Worm (Caenorhabditis elegans) whole organism, young adult: ENCODE results near the gene srw-86.

Source experiments
- B0261.1 ChIP-seq: sonication (generic microtip); optimal IDR thresholded peaks from 2 replicates; lab custom pipeline; 2016; ENCODE audit warnings: mild to moderate bottlenecking, missing genetic modification characterization, moderate library complexity, missing compliant biosample characterization
- B0336.3 ChIP-seq: fragments of 200-800 bp; sonication (Bioruptor generic); IDR thresholded peaks from 2 replicates; pipeline ENCODE4 v1.3.6; 2022; ENCODE audit warnings: missing genetic modification characterization, missing compliant biosample characterization
- D2030.7 ChIP-seq: fragments of 200-800 bp; sonication (Bioruptor generic); IDR thresholded peaks from 2 replicates; pipeline ENCODE4 v1.3.6; 2022; ENCODE audit warnings: missing genetic modification reagents, missing genetic modification characterization, missing compliant biosample characterization
- Y56A3A.18 ChIP-seq: fragments of 200-800 bp; sonication (Bioruptor generic); IDR thresholded peaks from 2 replicates; pipeline ENCODE4 v1.3.6; 2022; ENCODE audit warnings: missing genetic modification reagents, missing genetic modification characterization, missing compliant biosample characterization
- Y95B8A.8 ChIP-seq: fragments of 200-800 bp; sonication (Bioruptor generic); IDR thresholded peaks from 2 replicates; pipeline ENCODE4 v1.3.6; 2022; ENCODE audit warnings: missing genetic modification reagents, missing genetic modification characterization, missing compliant biosample characterization
- ama-1 ChIP-seq, 3 experiments: fragments of 150-350 bp in 1 of 3; sonication (generic microtip) in 2 of 3; optimal IDR thresholded peaks; 2 replicates each; lab custom pipeline; 2014 to 2018; ENCODE audit warnings: missing biosample characterization in 2 of 3, missing genetic modification characterization in 2 of 3, missing genetic modification reagents in 2 of 3
- cebp-1 ChIP-seq, 2 experiments: fragments of 200-800 bp in 1 of 2; sonication (Bioruptor generic) in 1 of 2; sonication (generic microtip) in 1 of 2; IDR thresholded peaks in 1 of 2; optimal IDR thresholded peaks in 1 of 2; 2 replicates each; pipeline versions ENCODE4 v1.3.6 to Lab custom; 2017 to 2022; ENCODE audit warnings: missing compliant biosample characterization in 2 of 2, missing genetic modification characterization in 2 of 2, mild to moderate bottlenecking in 1 of 2, missing genetic modification reagents in 1 of 2, moderate library complexity in 1 of 2
- ceh-58 ChIP-seq: fragments of 200-800 bp; sonication (Bioruptor generic); IDR thresholded peaks from 2 replicates; pipeline ENCODE4 v1.3.6; 2022; ENCODE audit warnings: missing genetic modification characterization, missing compliant biosample characterization
- egl-18 ChIP-seq: fragments of 200-800 bp; sonication (Bioruptor generic); IDR thresholded peaks from 2 replicates; pipeline ENCODE4 v1.3.6; 2022; ENCODE audit warnings: missing genetic modification reagents, missing genetic modification characterization, missing compliant biosample characterization
- hmg-1.2 ChIP-seq: fragments of 200-800 bp; sonication (Bioruptor generic); IDR thresholded peaks from 2 replicates; pipeline ENCODE4 v1.3.6; 2022; ENCODE audit warnings: missing genetic modification reagents, missing genetic modification characterization, missing compliant biosample characterization
- lsl-1 ChIP-seq: fragments of 200-800 bp; sonication (Bioruptor generic); optimal IDR thresholded peaks from 2 replicates; lab custom pipeline; 2018; ENCODE audit warnings: mild to moderate bottlenecking, missing genetic modification characterization, moderate library complexity, missing compliant biosample characterization
- lsy-27 ChIP-seq: sonication (generic microtip); optimal IDR thresholded peaks from 2 replicates; lab custom pipeline; 2017; ENCODE audit warnings: missing genetic modification characterization, mild to moderate bottlenecking, missing compliant biosample characterization, antibody characterized with exemption, missing genotype, borderline replicate concordance; ENCODE audit not compliant: insufficient read depth
- madf-10 ChIP-seq: sonication (generic microtip); optimal IDR thresholded peaks from 2 replicates; lab custom pipeline; 2016; ENCODE audit warnings: mild to moderate bottlenecking, missing genetic modification characterization, missing compliant biosample characterization
- madf-6 ChIP-seq: fragments of 200-800 bp; sonication (Bioruptor generic); IDR thresholded peaks from 2 replicates; pipeline ENCODE4 v1.3.6; 2022; ENCODE audit warnings: missing genetic modification reagents, missing genetic modification characterization, missing compliant biosample characterization
- nfyb-1 ChIP-seq: fragments of 200-800 bp; sonication (Bioruptor generic); IDR thresholded peaks from 2 replicates; pipeline ENCODE4 v1.3.6; 2022; ENCODE audit warnings: missing genetic modification reagents, missing genetic modification characterization, missing compliant biosample characterization
- nhr-27 ChIP-seq: fragments of 200-800 bp; sonication (Bioruptor generic); optimal IDR thresholded peaks from 2 replicates; lab custom pipeline; 2018; ENCODE audit warnings: mild to moderate bottlenecking, missing genetic modification characterization, moderate library complexity, missing compliant biosample characterization
- repo-1 ChIP-seq: sonication (generic microtip); optimal IDR thresholded peaks from 2 replicates; lab custom pipeline; 2017; ENCODE audit warnings: mild to moderate bottlenecking, missing genetic modification characterization, missing compliant biosample characterization
- rpc-1 ChIP-seq, 2 experiments: fragments of 150-350 bp in 1 of 2; sonication (generic microtip) in 1 of 2; optimal IDR thresholded peaks; 2 replicates each; lab custom pipeline; 2014 to 2018; ENCODE audit warnings: missing biosample characterization in 1 of 2, missing genetic modification characterization in 1 of 2, missing genetic modification reagents in 1 of 2, missing genotype in 1 of 2
- sea-2 ChIP-seq: fragments of 200-800 bp; sonication (Bioruptor generic); IDR thresholded peaks from 2 replicates; pipeline ENCODE4 v1.3.6; 2022; ENCODE audit warnings: missing genetic modification characterization, missing compliant biosample characterization
- snpc-1.1 ChIP-seq: sonication (generic microtip); optimal IDR thresholded peaks from 2 replicates; lab custom pipeline; 2017; ENCODE audit warnings: missing genetic modification characterization, mild to moderate bottlenecking, missing compliant biosample characterization, antibody characterized with exemption, moderate library complexity, missing genotype, missing genetic modification reagents; ENCODE audit not compliant: insufficient read depth
- tbp1 ChIP-seq: fragments of 200-800 bp; sonication (Bioruptor generic); optimal IDR thresholded peaks from 2 replicates; lab custom pipeline; 2018; ENCODE audit warnings: mild to moderate bottlenecking, missing genetic modification characterization, missing compliant biosample characterization
- unc-130 ChIP-seq: sonication (generic microtip); optimal IDR thresholded peaks from 2 replicates; lab custom pipeline; 2016; ENCODE audit warnings: missing genetic modification reagents, missing genetic modification characterization, missing compliant biosample characterization
- ztf-18 ChIP-seq: sonication (generic microtip); optimal IDR thresholded peaks from 2 replicates; lab custom pipeline; 2016; ENCODE audit warnings: missing genotype, mild to moderate bottlenecking, missing genetic modification characterization, missing compliant biosample characterization

srw-86 gene

ce11 chrV:19401429-19401828, 910 bp upstream of the srw-86 start:
- TF ChIP-seq rpc-1 (optimal IDR thresholded peaks at IDR 0.05; lab: Kevin White, UChicago), result no peak
- TF ChIP-seq rpc-1 (tag; optimal IDR thresholded peaks at IDR 0.05; lab: Kevin White, UChicago), result no peak
- peak; percentile 40; the same call in 1 of the 2 replicates for TF ChIP-seq cebp-1 (GFP tag; IDR thresholded peaks at IDR 0.05; lab: Robert Waterston, UW)
- peak; percentile 49 for TF ChIP-seq cebp-1 (tag; optimal IDR thresholded peaks at IDR 0.05; lab: Kevin White, UChicago)
- 0 out of 2 replicates have a peak, but pooled peaks have one; percentile 8 for TF ChIP-seq nfyb-1 (GFP tag; lab: Robert Waterston, UW)
- TF ChIP-seq, all 124 proteins: peak for 2

- peak; percentile 50; the same call in 1 of the 2 replicates for TF ChIP-seq cebp-1 (GFP tag; IDR thresholded peaks at IDR 0.05; lab: Robert Waterston, UW)
- peak; percentile 42 for TF ChIP-seq cebp-1 (tag; optimal IDR thresholded peaks at IDR 0.05; lab: Kevin White, UChicago)
These were observed 1.2 kb downstream of the srw-86 start for ce11 chrV:19399282-19399681.

DNA sequence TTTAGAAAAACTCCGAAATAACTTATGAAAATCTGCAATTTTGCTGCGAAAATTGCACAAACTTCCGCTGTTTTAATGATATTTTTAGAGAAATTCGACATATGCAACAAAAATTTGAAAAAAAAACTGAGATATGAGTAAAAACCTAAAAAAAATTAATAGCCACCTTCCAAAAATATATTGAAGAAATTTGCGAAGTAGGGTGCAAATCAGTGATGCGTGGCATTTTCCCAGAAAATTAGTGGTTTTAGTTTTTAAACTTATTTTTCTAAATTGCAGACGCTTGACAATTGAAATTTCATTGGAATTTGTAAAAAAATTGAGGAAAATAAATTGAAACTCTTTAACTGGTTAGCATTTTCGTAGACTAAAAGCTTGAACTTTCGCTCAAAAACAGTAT, 1.6 kb downstream of the srw-86 start, which contains the start of gene C25F9.13:
Gene C25F9.13 (minus strand): TSS at position 101 of the 400 bp plus-strand sequence.
- TF ChIP-seq ama-1 (optimal IDR thresholded peaks at IDR 0.05; lab: Kevin White, UChicago) (no peak), ama-1 (GFP tag; optimal IDR thresholded peaks at IDR 0.05; lab: Kevin White, UChicago) (no peak), Y95B8A.8 (GFP tag; lab: Robert Waterston, UW) (no peak), madf-6 (GFP tag; lab: Robert Waterston, UW) (no peak), nhr-27 (tag; lab: Kevin White, UChicago) (no peak), ceh-58 (GFP tag; lab: Robert Waterston, UW) (no peak), unc-130 (no peak), egl-18 (GFP tag; lab: Robert Waterston, UW) (no peak), Y56A3A.18 (GFP tag; lab: Robert Waterston, UW) (no peak), snpc-1.1 (tag; lab: Kevin White, UChicago) (no peak)

DNA sequence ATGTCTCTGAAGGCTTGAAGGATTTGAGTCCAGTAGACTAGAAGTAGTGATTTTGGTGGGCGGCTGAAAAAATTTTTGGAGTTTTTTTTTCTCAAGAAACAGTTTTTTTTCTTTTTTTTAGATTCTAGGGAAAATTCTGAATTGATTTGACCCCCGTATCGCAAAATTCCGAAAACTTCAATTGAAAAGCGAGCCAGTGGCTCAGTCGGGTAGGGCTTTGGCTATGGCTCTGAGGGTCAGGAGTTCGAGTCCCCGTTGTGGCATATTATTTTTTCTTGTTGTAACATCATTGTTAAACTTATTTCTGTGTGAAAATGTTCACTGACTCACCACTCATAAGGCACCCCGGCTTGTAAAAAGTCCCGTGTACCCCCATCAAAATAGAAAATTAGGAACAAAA, 2.1 kb downstream of the srw-86 start:
- no peak for TF ChIP-seq B0336.3
- TF ChIP-seq tbp1 (GFP tag; lab: Kevin White, UChicago), result peak; percentile 64
- TF ChIP-seq rpc-1 (optimal IDR thresholded peaks at IDR 0.05; lab: Kevin White, UChicago), result peak; percentile 8
- TF ChIP-seq rpc-1 (tag; optimal IDR thresholded peaks at IDR 0.05; lab: Kevin White, UChicago), result peak; percentile 56
- no peak for TF ChIP-seq madf-10

DNA sequence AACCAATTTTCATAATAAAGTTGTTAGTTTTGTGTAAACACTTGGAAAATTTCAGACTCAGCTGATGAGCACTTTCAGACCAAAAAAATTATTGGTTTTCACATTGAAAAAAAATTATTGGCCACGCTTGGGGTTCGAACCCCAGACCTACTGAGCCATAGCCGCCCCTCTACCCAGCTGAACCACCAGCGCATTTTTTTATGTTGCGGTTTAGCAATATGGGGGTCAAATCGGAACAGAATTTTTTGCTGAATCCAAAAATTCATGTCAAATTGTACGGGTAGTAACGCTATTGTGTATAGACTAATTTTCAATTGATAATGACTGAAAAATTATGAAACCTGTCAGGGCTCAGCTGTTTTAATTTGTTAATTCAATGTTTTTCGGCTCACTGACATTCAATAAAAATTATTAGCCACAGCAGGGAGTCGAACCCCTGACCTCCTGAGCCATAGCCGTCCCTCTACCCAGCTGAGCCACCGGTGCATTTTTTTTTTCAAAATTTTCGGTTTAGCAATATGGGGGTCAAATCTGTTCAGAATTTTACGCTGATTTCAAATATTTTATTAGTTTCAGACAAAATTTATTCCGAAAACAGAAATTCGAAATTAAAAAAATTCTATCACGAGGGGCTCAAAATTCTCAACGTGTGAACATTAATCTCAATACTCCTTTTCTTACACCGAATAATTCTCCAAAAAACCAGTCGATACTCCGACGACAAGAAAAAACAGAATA, 3.8 kb downstream of the srw-86 start:
- no peak for TF ChIP-seq D2030.7 (GFP tag; lab: Robert Waterston, UW)
- peak; percentile 37 for TF ChIP-seq B0261.1
- TF ChIP-seq tbp1 (GFP tag; lab: Kevin White, UChicago), result peak; percentile 78
- TF ChIP-seq lsy-27, result no peak
- no peak for TF ChIP-seq sea-2 (GFP tag; lab: Robert Waterston, UW)
- peak; percentile 22 for TF ChIP-seq rpc-1 (optimal IDR thresholded peaks at IDR 0.05; lab: Kevin White, UChicago)
- peak; percentile 66 for TF ChIP-seq rpc-1 (tag; optimal IDR thresholded peaks at IDR 0.05; lab: Kevin White, UChicago)
- peak; percentile 4 for TF ChIP-seq ztf-18 (tag; lab: Kevin White, UChicago)

DNA sequence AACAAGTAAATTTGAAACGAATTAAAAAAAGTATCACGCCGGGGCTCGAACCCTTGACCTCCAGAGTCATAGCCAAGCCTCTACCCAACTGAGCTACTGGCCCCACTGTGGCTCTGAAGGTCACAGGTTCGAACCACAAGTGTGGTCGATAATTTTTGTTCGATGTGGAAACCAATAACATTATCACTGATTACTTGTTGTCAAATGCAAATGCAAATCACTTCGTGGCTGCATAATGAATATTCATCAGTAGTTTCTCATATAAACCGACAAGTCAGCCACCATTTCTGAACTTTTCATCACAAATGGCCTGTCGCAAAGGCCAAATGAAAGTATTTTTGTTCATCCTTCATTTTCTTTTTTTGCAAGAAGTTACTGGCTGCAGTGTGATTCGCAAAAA, 5.8 kb downstream of the srw-86 start, which contains the start of gene C25F9.8:
Gene C25F9.8 (plus strand): TSS at position 301 of the 400 bp plus-strand sequence.
- TF ChIP-seq rpc-1 (optimal IDR thresholded peaks at IDR 0.05; lab: Kevin White, UChicago), result no peak
- TF ChIP-seq rpc-1 (tag; optimal IDR thresholded peaks at IDR 0.05; lab: Kevin White, UChicago), result peak; percentile 46
- TF ChIP-seq tbp1 (GFP tag; lab: Kevin White, UChicago), result peak; percentile 35
- no peak for TF ChIP-seq lsl-1
- TF ChIP-seq, all 124 proteins: peak for 2

DNA sequence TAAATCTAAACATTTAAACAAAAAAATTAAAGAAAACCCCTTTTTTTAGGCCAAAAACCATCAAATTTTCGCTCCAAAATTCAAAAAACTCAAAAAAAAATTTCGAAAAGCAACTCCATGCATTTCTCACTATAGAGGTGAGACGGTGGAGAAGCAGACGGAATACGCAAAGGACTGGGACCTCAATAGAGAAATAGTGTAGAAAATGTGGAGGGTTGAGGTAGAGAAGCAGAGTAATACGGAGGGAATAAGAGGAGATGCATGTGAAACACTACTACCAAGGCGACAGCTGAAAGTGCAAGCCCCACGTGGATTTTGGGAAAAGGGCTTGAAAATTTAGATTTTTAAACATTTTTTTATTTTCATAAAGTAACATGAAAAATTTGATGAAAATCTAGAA, 9.3 kb downstream of the srw-86 start:
- peak; percentile 76 for TF ChIP-seq hmg-1.2 (GFP tag; lab: Robert Waterston, UW)
- TF ChIP-seq repo-1 (tag; lab: Kevin White, UChicago), result no peak
- TF ChIP-seq, all 124 proteins: peak for 1
